Worm (Caenorhabditis elegans): ENCODE measurements around the gene selt-1.2.

ce11 chrV:10754050-10754449 is 6.9 kb upstream of the selt-1.2 start, which contains the start of gene F28H7.7:
- TF ChIP-seq ceh-13 (GFP tag; optimal IDR thresholded peaks at IDR 0.05) (no peak), ets-7 (tag; optimal IDR thresholded peaks at IDR 0.05) (no peak), hmbx-1 (tag; optimal IDR thresholded peaks at IDR 0.05) (no peak), flt-1 (GFP tag; IDR thresholded peaks at IDR 0.05) (no peak), ama-1 (optimal IDR thresholded peaks at IDR 0.05) (no peak), pes-1 (GFP tag; IDR thresholded peaks at IDR 0.05) (no peak), hmg-4 (GFP tag; optimal IDR thresholded peaks at IDR 0.05) (no peak), hnd-1 (tag; optimal IDR thresholded peaks at IDR 0.05) (no peak), sea-1 (GFP tag; conservative IDR thresholded peaks at IDR 0.05) (no peak), scrt-1 (GFP tag; IDR thresholded peaks at IDR 0.05) (no peak), tra-4 (tag; optimal IDR thresholded peaks at IDR 0.05) (no peak), B0310.2 (tag; optimal IDR thresholded peaks at IDR 0.05) (no peak), aly-1 (tag; optimal IDR thresholded peaks at IDR 0.05) (no peak)
